Worm (Caenorhabditis elegans) whole organism, L1 larva: ENCODE data around the gene K11D12.6.

Experiments used
- C16A3.4 ChIP-seq: fragments of 150-350 bp; optimal IDR thresholded peaks from 2 replicates; lab custom pipeline; 2014; ENCODE audit warnings: missing biosample characterization, missing genetic modification characterization
- Y116A8C.19 ChIP-seq: sonication (generic microtip); optimal IDR thresholded peaks from 2 replicates; lab custom pipeline; 2016; ENCODE audit warnings: missing compliant biosample characterization, missing genetic modification characterization, borderline replicate concordance
- alr-1 ChIP-seq: fragments of 200-800 bp; sonication (Bioruptor generic); optimal IDR thresholded peaks from 2 replicates; lab custom pipeline; 2018; ENCODE audit warnings: borderline replicate concordance, mild to moderate bottlenecking, missing genetic modification characterization, missing compliant biosample characterization
- aly-2 ChIP-seq: fragments of 150-350 bp; optimal IDR thresholded peaks from 2 replicates; lab custom pipeline; 2014; ENCODE audit warnings: missing biosample characterization, missing genetic modification characterization
- ama-1 ChIP-seq: fragments of 150-350 bp; optimal IDR thresholded peaks from 2 replicates; lab custom pipeline; 2014
- ceh-63 ChIP-seq: fragments of 200-800 bp; sonication (Bioruptor generic); optimal IDR thresholded peaks from 2 replicates; lab custom pipeline; 2018; ENCODE audit warnings: mild to moderate bottlenecking, missing genetic modification characterization, missing compliant biosample characterization
- ceh-82 ChIP-seq, 3 experiments: fragments of 150-350 bp in 1 of 3; sonication (generic microtip) in 2 of 3; optimal IDR thresholded peaks; 2 replicates each; lab custom pipeline; 2014 to 2017; ENCODE audit warnings: missing biosample characterization in 3 of 3, missing genetic modification characterization in 3 of 3
- ceh-90 ChIP-seq: sonication (generic microtip); optimal IDR thresholded peaks from 2 replicates; lab custom pipeline; 2016; ENCODE audit warnings: missing genetic modification characterization, missing compliant biosample characterization
- ces-1 ChIP-seq: fragments of 150-350 bp; optimal IDR thresholded peaks from 2 replicates; lab custom pipeline; 2014; ENCODE audit warnings: missing biosample characterization, missing genetic modification reagents, missing genetic modification characterization
- dpl-1 ChIP-seq, 3 experiments: fragments of 150-350 bp in 2 of 3; sonication (generic microtip) in 1 of 3; optimal IDR thresholded peaks; 2 replicates each; lab custom pipeline; 2014 to 2017; ENCODE audit warnings: missing biosample characterization in 3 of 3, missing genetic modification characterization in 3 of 3, missing genetic modification reagents in 3 of 3
- dsc-1 ChIP-seq: sonication (generic microtip); optimal IDR thresholded peaks from 2 replicates; lab custom pipeline; 2016; ENCODE audit warnings: mild to moderate bottlenecking, missing genetic modification characterization, missing compliant biosample characterization
- efl-1 ChIP-seq, 4 experiments: fragments of 150-350 bp; optimal IDR thresholded peaks in 3 of 4; peaks in 1 of 4; 1 replicate in 1 of 4; 2 replicates in 3 of 4; lab custom pipeline; 2014; ENCODE audit warnings: missing biosample characterization in 2 of 4, missing genetic modification characterization in 2 of 4, missing genetic modification reagents in 2 of 4
- egl-13 ChIP-seq: sonication (generic microtip); optimal IDR thresholded peaks from 2 replicates; lab custom pipeline; 2016; ENCODE audit warnings: missing genotype, missing genetic modification reagents, missing genetic modification characterization, missing compliant biosample characterization
- egl-27 ChIP-seq, 2 experiments: fragments of 150-350 bp in 1 of 2; sonication (generic microtip); optimal IDR thresholded peaks; 3 replicates each; lab custom pipeline; 2017 to 2018; ENCODE audit warnings: missing biosample characterization in 2 of 2, missing genetic modification characterization in 2 of 2, missing genetic modification reagents in 2 of 2
- elt-2 ChIP-seq: sonication (generic microtip); optimal IDR thresholded peaks from 2 replicates; lab custom pipeline; 2016; ENCODE audit warnings: missing genetic modification characterization, mild to moderate bottlenecking, inconsistent platforms, missing compliant biosample characterization, missing genetic modification reagents
- fkh-4 ChIP-seq: sonication (generic microtip); optimal IDR thresholded peaks from 2 replicates; lab custom pipeline; 2016; ENCODE audit warnings: missing compliant biosample characterization, missing genetic modification characterization, borderline replicate concordance
- fkh-8 ChIP-seq: sonication (generic microtip); optimal IDR thresholded peaks from 2 replicates; lab custom pipeline; 2016; ENCODE audit warnings: mild to moderate bottlenecking, missing genetic modification characterization, missing compliant biosample characterization
- grh-1 ChIP-seq: fragments of 200-800 bp; sonication (Bioruptor generic); IDR thresholded peaks from 2 replicates; pipeline ENCODE4 v1.3.6; 2022; ENCODE audit warnings: missing genetic modification reagents, missing genetic modification characterization, missing compliant biosample characterization
- hlh-17 ChIP-seq: fragments of 200-800 bp; sonication (Bioruptor generic); optimal IDR thresholded peaks from 2 replicates; lab custom pipeline; 2018; ENCODE audit warnings: missing genetic modification characterization, mild to moderate bottlenecking, missing compliant biosample characterization, moderate library complexity, borderline replicate concordance
- hpl-2 ChIP-seq: fragments of 150-350 bp; optimal IDR thresholded peaks from 2 replicates; lab custom pipeline; 2014; ENCODE audit warnings: missing biosample characterization, missing genetic modification reagents, missing genetic modification characterization
- irx-1 ChIP-seq: sonication (generic microtip); optimal IDR thresholded peaks from 2 replicates; lab custom pipeline; 2016; ENCODE audit warnings: missing genetic modification characterization, missing compliant biosample characterization
- isw-1 ChIP-seq: fragments of 200-800 bp; sonication (Bioruptor generic); IDR thresholded peaks from 2 replicates; pipeline ENCODE4 v1.3.6; 2022; ENCODE audit warnings: missing genetic modification characterization, missing compliant biosample characterization
- jun-1 ChIP-seq: fragments of 150-350 bp; optimal IDR thresholded peaks from 2 replicates; lab custom pipeline; 2014; ENCODE audit warnings: missing biosample characterization, missing genetic modification reagents, missing genetic modification characterization
- lin-13 ChIP-seq: fragments of 150-350 bp; optimal IDR thresholded peaks from 2 replicates; lab custom pipeline; 2014; ENCODE audit warnings: missing biosample characterization, missing genetic modification reagents, missing genetic modification characterization
- lin-14 ChIP-seq: fragments of 200-800 bp; sonication (Bioruptor generic); optimal IDR thresholded peaks from 2 replicates; lab custom pipeline; 2018; ENCODE audit warnings: mild to moderate bottlenecking, missing genetic modification characterization, moderate library complexity, missing compliant biosample characterization
- lin-35 ChIP-seq, 2 experiments: fragments of 150-350 bp; optimal IDR thresholded peaks; 2 replicates each; lab custom pipeline; 2014; ENCODE audit warnings: missing biosample characterization in 2 of 2, missing genetic modification characterization in 2 of 2, missing genetic modification reagents in 2 of 2
- lin-39 ChIP-seq: fragments of 150-350 bp; optimal IDR thresholded peaks from 2 replicates; lab custom pipeline; 2014; ENCODE audit warnings: missing biosample characterization, missing genetic modification reagents, missing genetic modification characterization
- mab-9 ChIP-seq: fragments of 200-800 bp; sonication (Bioruptor generic); IDR thresholded peaks from 2 replicates; pipeline ENCODE4 v1.3.6; 2022; ENCODE audit warnings: missing genetic modification reagents, missing genetic modification characterization, missing compliant biosample characterization
- nhr-12 ChIP-seq: sonication (generic microtip); optimal IDR thresholded peaks from 2 replicates; lab custom pipeline; 2017; ENCODE audit warnings: missing biosample characterization, missing genetic modification characterization
- nhr-19 ChIP-seq: fragments of 200-800 bp; sonication (Bioruptor generic); conservative IDR thresholded peaks from 2 replicates; pipeline ENCODE4 v1.3.6; 2022; ENCODE audit warnings: missing genetic modification characterization, missing compliant biosample characterization
- nhr-76 ChIP-seq: sonication (generic microtip); optimal IDR thresholded peaks from 2 replicates; lab custom pipeline; 2017; ENCODE audit warnings: missing biosample characterization, missing genetic modification characterization
- nhr-84 ChIP-seq: sonication (generic microtip); optimal IDR thresholded peaks from 2 replicates; lab custom pipeline; 2017; ENCODE audit warnings: missing biosample characterization, missing genetic modification characterization
- nhr-90 ChIP-seq: sonication (generic microtip); optimal IDR thresholded peaks from 2 replicates; lab custom pipeline; 2016; ENCODE audit warnings: mild to moderate bottlenecking, missing genetic modification characterization, missing compliant biosample characterization; ENCODE audit not compliant: poor library complexity
- pax-3 ChIP-seq: fragments of 200-800 bp; sonication (Bioruptor generic); optimal IDR thresholded peaks from 2 replicates; lab custom pipeline; 2018; ENCODE audit warnings: mild to moderate bottlenecking, missing genetic modification characterization, moderate library complexity, missing compliant biosample characterization
- rnt-1 ChIP-seq: sonication (generic microtip); optimal IDR thresholded peaks from 2 replicates; lab custom pipeline; 2016; ENCODE audit warnings: mild to moderate bottlenecking, missing genetic modification characterization, moderate library complexity, missing compliant biosample characterization
- skn-1 ChIP-seq: fragments of 150-350 bp; optimal IDR thresholded peaks from 2 replicates; lab custom pipeline; 2014; ENCODE audit warnings: missing biosample characterization, missing genetic modification characterization
- snpc-4 ChIP-seq: fragments of 150-350 bp; optimal IDR thresholded peaks from 2 replicates; lab custom pipeline; 2014; ENCODE audit warnings: missing biosample characterization, missing genetic modification characterization
- snu-23 ChIP-seq: sonication (generic microtip); optimal IDR thresholded peaks from 2 replicates; lab custom pipeline; 2016; ENCODE audit warnings: missing genetic modification characterization, missing compliant biosample characterization
- sox-4 ChIP-seq: sonication (generic microtip); optimal IDR thresholded peaks from 2 replicates; lab custom pipeline; 2016; ENCODE audit warnings: missing genetic modification characterization, missing compliant biosample characterization
- sptf-1 ChIP-seq: fragments of 150-350 bp; optimal IDR thresholded peaks from 2 replicates; lab custom pipeline; 2014; ENCODE audit warnings: missing biosample characterization, missing genetic modification characterization
- swsn-7 ChIP-seq: sonication (generic microtip); optimal IDR thresholded peaks from 2 replicates; lab custom pipeline; 2016; ENCODE audit warnings: missing genetic modification characterization, missing compliant biosample characterization
- tbx-2 ChIP-seq: sonication (generic microtip); optimal IDR thresholded peaks from 2 replicates; lab custom pipeline; 2016; ENCODE audit warnings: missing genetic modification characterization, missing compliant biosample characterization
- unc-30 ChIP-seq: sonication (generic microtip); optimal IDR thresholded peaks from 2 replicates; lab custom pipeline; 2017; ENCODE audit warnings: missing biosample characterization, missing genetic modification characterization
- unc-86 ChIP-seq: sonication (generic microtip); optimal IDR thresholded peaks from 2 replicates; lab custom pipeline; 2016; ENCODE audit warnings: missing genetic modification characterization, missing compliant biosample characterization
- vab-15 ChIP-seq: sonication (generic microtip); optimal IDR thresholded peaks from 2 replicates; lab custom pipeline; 2017; ENCODE audit warnings: missing genotype, mild to moderate bottlenecking, missing genetic modification characterization, missing compliant biosample characterization
- xbp-1 ChIP-seq: sonication (generic microtip); optimal IDR thresholded peaks from 2 replicates; lab custom pipeline; 2016; ENCODE audit warnings: missing genetic modification characterization, missing compliant biosample characterization
- zag-1 ChIP-seq: fragments of 150-350 bp; optimal IDR thresholded peaks from 2 replicates; lab custom pipeline; 2014; ENCODE audit warnings: missing biosample characterization, missing genetic modification characterization
- ztf-11 ChIP-seq, 2 experiments: sonication (generic microtip); optimal IDR thresholded peaks; 2 replicates each; lab custom pipeline; 2016 to 2017; ENCODE audit warnings: missing genetic modification characterization in 2 of 2, missing biosample characterization in 1 of 2, missing compliant biosample characterization in 1 of 2
- ztf-4 ChIP-seq: fragments of 150-350 bp; optimal IDR thresholded peaks from 2 replicates; lab custom pipeline; 2014; ENCODE audit warnings: missing biosample characterization, missing genetic modification characterization

The K11D12.6 gene

ce11 chrV:5064761-5065421 lies 29.9 kb upstream of the K11D12.6 start, which contains the start of gene mlk-1 (continued):
- TF ChIP-seq snpc-4 (tag; lab: Kevin White, UChicago) (peak; percentile 38), ztf-4 (tag; lab: Kevin White, UChicago) (no peak), hlh-17 (GFP tag; lab: Kevin White, UChicago) (no peak), fkh-4 (no peak), egl-27 (tag; optimal IDR thresholded peaks at IDR 0.05; lab: Kevin White, UChicago) (no peak), ces-1 (GFP tag; lab: Kevin White, UChicago) (no peak), ceh-82 (tag; optimal IDR thresholded peaks at IDR 0.05; lab: Kevin White, UChicago) (peak in 2 of 3 experiments; percentile 27 to 60), nhr-76 (tag; lab: Kevin White, UChicago) (no peak), efl-1 (optimal IDR thresholded peaks at IDR 0.05; lab: Kevin White, UChicago) (peak; percentile 56 to 68), efl-1 (GFP tag; optimal IDR thresholded peaks at IDR 0.05 in 1 of 2; lab: Kevin White, UChicago) (peak; percentile 37 to 90), ztf-11 (tag; optimal IDR thresholded peaks at IDR 0.05; lab: Kevin White, UChicago) (no peak), elt-2 (tag; lab: Kevin White, UChicago) (peak; percentile 48), alr-1 (tag; lab: Kevin White, UChicago) (no peak), tbx-2 (tag; lab: Kevin White, UChicago) (peak; percentile 58), lin-35 (GFP tag; optimal IDR thresholded peaks at IDR 0.05; lab: Kevin White, UChicago) (peak; percentile 21 to 26), nhr-90 (no peak), nhr-19 (GFP tag; lab: Robert Waterston, UW) (no peak; the same call in 1 of the 2 replicates), isw-1 (GFP tag; lab: Robert Waterston, UW) (peak; percentile 36), lin-13 (GFP tag; lab: Kevin White, UChicago) (peak; percentile 8), ama-1 (lab: Kevin White, UChicago) (peak; percentile 16), jun-1 (peak; percentile 36), zag-1 (tag; lab: Kevin White, UChicago) (no peak), dsc-1 (tag; lab: Kevin White, UChicago) (peak; percentile 15), fkh-8 (tag; lab: Kevin White, UChicago) (peak; percentile 79), aly-2 (no peak), rnt-1 (tag; lab: Kevin White, UChicago) (peak; percentile 6), snu-23 (GFP tag; lab: Kevin White, UChicago) (peak; percentile 73), xbp-1 (tag; lab: Kevin White, UChicago) (peak; percentile 10), Y116A8C.19 (tag; lab: Kevin White, UChicago) (no peak), grh-1 (GFP tag; lab: Robert Waterston, UW) (no peak), ceh-90 (tag; lab: Kevin White, UChicago) (no peak), sox-4 (tag; lab: Kevin White, UChicago) (no peak), hpl-2 (GFP tag; lab: Kevin White, UChicago) (no peak), irx-1 (no peak), swsn-7 (tag; lab: Kevin White, UChicago) (peak; percentile 70), unc-30 (no peak), C16A3.4 (tag; lab: Kevin White, UChicago) (peak; percentile 50), mab-9 (GFP tag; lab: Robert Waterston, UW) (no peak), nhr-84 (tag; lab: Kevin White, UChicago) (no peak), ceh-63 (no peak), lin-14 (GFP tag; lab: Kevin White, UChicago) (peak; percentile 96)

DNA sequence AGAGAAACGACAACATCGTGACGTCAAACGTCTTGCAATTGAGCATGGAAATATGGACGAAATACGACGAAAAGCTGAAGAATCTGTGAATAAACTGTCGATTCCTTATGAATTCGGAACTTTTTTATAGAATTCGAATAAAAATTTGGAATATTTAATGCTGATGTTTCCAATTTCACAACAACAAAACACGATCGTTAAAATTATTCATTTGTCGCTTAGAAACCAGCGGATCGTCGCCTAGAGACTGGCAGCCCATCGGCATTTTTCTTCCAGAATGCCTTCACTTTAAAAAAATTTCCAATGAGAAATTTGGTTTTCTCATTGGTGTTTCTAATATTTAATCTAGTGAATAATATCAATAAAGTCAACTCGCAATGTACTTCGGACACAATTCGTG lies 18.4 kb upstream of the K11D12.6 start, which contains the start of gene cwp-4:
cwp-4 (plus strand) TSS at position 301 of the 400 bp plus-strand sequence.
- TF ChIP-seq nhr-76 (tag; lab: Kevin White, UChicago): no peak
- TF ChIP-seq egl-13 (tag; lab: Kevin White, UChicago): no peak
- TF ChIP-seq pax-3 (tag; lab: Kevin White, UChicago): no peak
- TF ChIP-seq lin-39 (tag; lab: Kevin White, UChicago): no peak
- no peak for TF ChIP-seq nhr-12
- TF ChIP-seq sptf-1 (tag; lab: Kevin White, UChicago): no peak
- TF ChIP-seq ztf-11 (tag; optimal IDR thresholded peaks at IDR 0.05; lab: Kevin White, UChicago): no peak
- TF ChIP-seq vab-15 (tag; lab: Kevin White, UChicago): no peak
- no peak for TF ChIP-seq Y116A8C.19 (tag; lab: Kevin White, UChicago)
- TF ChIP-seq mab-9 (GFP tag; lab: Robert Waterston, UW): no peak
- no peak for TF ChIP-seq dsc-1 (tag; lab: Kevin White, UChicago)
- no peak for TF ChIP-seq fkh-4
- TF ChIP-seq skn-1: no peak
- TF ChIP-seq ceh-63: no peak
- TF ChIP-seq unc-86 (tag; lab: Kevin White, UChicago): no peak
- no peak for TF ChIP-seq alr-1 (tag; lab: Kevin White, UChicago)
- TF ChIP-seq dpl-1 (GFP tag; optimal IDR thresholded peaks at IDR 0.05; lab: Kevin White, UChicago): no peak
